Worm (Caenorhabditis elegans): ENCODE results near the gene tdc-1.

DNA sequence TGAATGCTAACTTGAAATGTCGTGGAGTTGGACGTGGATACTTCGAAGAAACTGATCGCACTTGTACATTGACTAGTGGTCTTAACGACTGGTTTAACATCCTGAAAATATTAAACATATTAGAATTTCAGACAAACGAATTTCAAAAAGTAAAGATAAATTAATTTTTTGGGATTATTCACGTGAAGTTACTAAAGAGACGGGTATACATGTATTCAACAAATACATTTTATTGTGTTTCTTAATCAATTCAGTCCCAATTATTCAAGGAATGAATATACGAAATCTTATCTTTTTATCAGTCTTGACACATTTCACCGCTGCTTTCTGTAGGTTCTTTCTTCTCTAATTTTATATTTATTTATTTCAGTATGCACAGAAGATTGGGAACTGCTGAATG, 8.0 kb downstream of the tdc-1 start, which contains the start of the genes mrpl-10 and clec-142:
- TF ChIP-seq ceh-43 (GFP tag; optimal IDR thresholded peaks at IDR 0.05) (no peak), elt-3 (tag; optimal IDR thresholded peaks at IDR 0.05) (no peak), unc-39 (tag; optimal IDR thresholded peaks at IDR 0.05) (no peak), unc-120 (tag; optimal IDR thresholded peaks at IDR 0.05; ENCODE audit: poor library complexity, severe bottlenecking) (no peak), nhr-12 (tag; optimal IDR thresholded peaks at IDR 0.05) (no peak), sptf-1 (tag; optimal IDR thresholded peaks at IDR 0.05) (no peak), lin-13 (tag; optimal IDR thresholded peaks at IDR 0.05) (no peak), unc-62 (GFP tag; optimal IDR thresholded peaks at IDR 0.05) (no peak), M03D4.4 (tag; optimal IDR thresholded peaks at IDR 0.05) (no peak), mep-1 (tag; optimal IDR thresholded peaks at IDR 0.05) (no peak)

All from whole organism, mixed stage, embryonic.